Worm (Caenorhabditis elegans) whole organism, late embryonic: ENCODE results near the gene C46A5.1.

ENCODE experiments used
- C38D4.7 ChIP-seq: fragments of 200-800 bp; sonication (Bioruptor generic); optimal IDR thresholded peaks from 2 replicates; lab custom pipeline; 2018; ENCODE audit warnings: mild to moderate bottlenecking, missing genetic modification characterization, moderate library complexity, missing compliant biosample characterization
- K02D7.2 ChIP-seq: sonication (generic microtip); optimal IDR thresholded peaks from 2 replicates; lab custom pipeline; 2017; ENCODE audit warnings: mild to moderate bottlenecking, missing genetic modification characterization, missing compliant biosample characterization
- Y22D7AL.16 ChIP-seq: sonication (generic microtip); optimal IDR thresholded peaks from 2 replicates; lab custom pipeline; 2016; ENCODE audit warnings: missing genetic modification characterization, missing compliant biosample characterization
- ahr-1 ChIP-seq: sonication (generic microtip); optimal IDR thresholded peaks from 2 replicates; lab custom pipeline; 2016; ENCODE audit warnings: missing genetic modification characterization, missing compliant biosample characterization
- ceh-14 ChIP-seq: sonication (generic microtip); optimal IDR thresholded peaks from 2 replicates; lab custom pipeline; 2016; ENCODE audit warnings: missing genotype, missing genetic modification characterization, missing compliant biosample characterization
- ceh-19 ChIP-seq: fragments of 200-800 bp; sonication (Bioruptor generic); optimal IDR thresholded peaks from 2 replicates; lab custom pipeline; 2018; ENCODE audit warnings: mild to moderate bottlenecking, missing genetic modification characterization, missing compliant biosample characterization
- ceh-22 ChIP-seq: sonication (generic microtip); optimal IDR thresholded peaks from 2 replicates; lab custom pipeline; 2017; ENCODE audit warnings: missing biosample characterization, missing genetic modification characterization
- ceh-30 ChIP-seq: fragments of 150-350 bp; optimal IDR thresholded peaks from 2 replicates; lab custom pipeline; 2014; ENCODE audit warnings: missing biosample characterization, missing genetic modification characterization
- ceh-31 ChIP-seq: sonication (generic microtip); optimal IDR thresholded peaks from 2 replicates; lab custom pipeline; 2016; ENCODE audit warnings: missing genetic modification characterization, missing compliant biosample characterization
- ceh-34 ChIP-seq: sonication (generic microtip); optimal IDR thresholded peaks from 2 replicates; lab custom pipeline; 2016; ENCODE audit warnings: mild to moderate bottlenecking, missing genetic modification characterization, missing compliant biosample characterization
- ceh-9 ChIP-seq: sonication (generic microtip); optimal IDR thresholded peaks from 2 replicates; lab custom pipeline; 2016; ENCODE audit warnings: mild to moderate bottlenecking, missing genetic modification characterization, inconsistent platforms, missing compliant biosample characterization
- che-1 ChIP-seq: sonication (generic microtip); optimal IDR thresholded peaks from 2 replicates; lab custom pipeline; 2016; ENCODE audit warnings: mild to moderate bottlenecking, missing genetic modification characterization, missing compliant biosample characterization
- dmd-4 ChIP-seq: sonication (generic microtip); optimal IDR thresholded peaks from 2 replicates; lab custom pipeline; 2016; ENCODE audit warnings: borderline replicate concordance, missing genetic modification characterization, missing compliant biosample characterization
- dve-1 ChIP-seq: sonication (generic microtip); optimal IDR thresholded peaks from 2 replicates; lab custom pipeline; 2017; ENCODE audit warnings: antibody characterized with exemption, mild to moderate bottlenecking, missing genetic modification characterization, missing compliant biosample characterization
- fax-1 ChIP-seq: sonication (generic microtip); optimal IDR thresholded peaks from 2 replicates; lab custom pipeline; 2016; ENCODE audit warnings: missing genotype, missing genetic modification characterization, missing compliant biosample characterization
- gmeb-2 ChIP-seq: sonication (generic microtip); optimal IDR thresholded peaks from 2 replicates; lab custom pipeline; 2016; ENCODE audit warnings: missing genetic modification characterization, inconsistent platforms, missing compliant biosample characterization
- hlh-13 ChIP-seq: fragments of 200-800 bp; sonication (Bioruptor generic); optimal IDR thresholded peaks from 2 replicates; lab custom pipeline; 2018; ENCODE audit warnings: mild to moderate bottlenecking, missing genetic modification characterization, missing compliant biosample characterization
- hlh-15 ChIP-seq: sonication (generic microtip); optimal IDR thresholded peaks from 2 replicates; lab custom pipeline; 2016; ENCODE audit warnings: missing genetic modification characterization, missing compliant biosample characterization
- hlh-30 ChIP-seq: sonication (generic microtip); optimal IDR thresholded peaks from 2 replicates; lab custom pipeline; 2017; ENCODE audit warnings: antibody characterized with exemption, missing genetic modification characterization, missing compliant biosample characterization; ENCODE audit not compliant: insufficient read depth
- hlh-8 ChIP-seq: sonication (generic microtip); optimal IDR thresholded peaks from 2 replicates; lab custom pipeline; 2016; ENCODE audit warnings: missing genotype, missing genetic modification characterization, missing compliant biosample characterization
- lim-6 ChIP-seq: sonication (generic microtip); optimal IDR thresholded peaks from 2 replicates; lab custom pipeline; 2016; ENCODE audit warnings: missing genetic modification characterization, missing compliant biosample characterization
- lin-11 ChIP-seq: fragments of 200-800 bp; sonication (Bioruptor generic); optimal IDR thresholded peaks from 2 replicates; lab custom pipeline; 2018; ENCODE audit warnings: mild to moderate bottlenecking, missing genetic modification characterization, missing compliant biosample characterization
- mec-3 ChIP-seq: sonication (generic microtip); optimal IDR thresholded peaks from 2 replicates; lab custom pipeline; 2016; ENCODE audit warnings: borderline replicate concordance, missing genetic modification characterization, missing compliant biosample characterization
- nfya-1 ChIP-seq: sonication (generic microtip); optimal IDR thresholded peaks from 2 replicates; lab custom pipeline; 2017; ENCODE audit warnings: missing genetic modification characterization, mild to moderate bottlenecking, missing compliant biosample characterization, antibody characterized with exemption, moderate library complexity
- nhr-11 ChIP-seq: fragments of 150-350 bp; optimal IDR thresholded peaks from 2 replicates; lab custom pipeline; 2014; ENCODE audit warnings: missing biosample characterization, missing genetic modification characterization
- pag-3 ChIP-seq: sonication (generic microtip); optimal IDR thresholded peaks from 2 replicates; lab custom pipeline; 2016; ENCODE audit warnings: missing compliant biosample characterization, missing genetic modification characterization, borderline replicate concordance
- pha-2 ChIP-seq: sonication (generic microtip); optimal IDR thresholded peaks from 2 replicates; lab custom pipeline; 2017; ENCODE audit warnings: mild to moderate bottlenecking, missing genetic modification characterization, missing compliant biosample characterization
- pha-4 ChIP-seq: fragments of 150-350 bp; optimal IDR thresholded peaks from 2 replicates; lab custom pipeline; 2018; ENCODE audit warnings: missing biosample characterization, missing genetic modification reagents, missing genetic modification characterization
- pros-1 ChIP-seq: fragments of 150-350 bp; optimal IDR thresholded peaks from 2 replicates; lab custom pipeline; 2014; ENCODE audit warnings: missing biosample characterization, missing genetic modification reagents, missing genetic modification characterization
- rnt-1 ChIP-seq: sonication (generic microtip); optimal IDR thresholded peaks from 2 replicates; lab custom pipeline; 2016; ENCODE audit warnings: missing genetic modification characterization, missing compliant biosample characterization
- sdc-2 ChIP-seq: sonication (generic microtip); optimal IDR thresholded peaks from 2 replicates; lab custom pipeline; 2016; ENCODE audit warnings: missing genotype, missing genetic modification characterization, missing compliant biosample characterization
- sox-4 ChIP-seq: sonication (generic microtip); optimal IDR thresholded peaks from 2 replicates; lab custom pipeline; 2017; ENCODE audit warnings: mild to moderate bottlenecking, missing genetic modification characterization, inconsistent platforms, missing compliant biosample characterization
- syd-9 ChIP-seq: sonication (generic microtip); optimal IDR thresholded peaks from 2 replicates; lab custom pipeline; 2016; ENCODE audit warnings: mild to moderate bottlenecking, missing genetic modification characterization, moderate library complexity, missing compliant biosample characterization
- ttx-3 ChIP-seq: sonication (generic microtip); optimal IDR thresholded peaks from 2 replicates; lab custom pipeline; 2016; ENCODE audit warnings: missing genetic modification reagents, missing genetic modification characterization, missing compliant biosample characterization
- unc-42 ChIP-seq: sonication (generic microtip); optimal IDR thresholded peaks from 2 replicates; lab custom pipeline; 2016; ENCODE audit warnings: missing genotype, missing genetic modification characterization, missing compliant biosample characterization
- unc-55 ChIP-seq: sonication (generic microtip); optimal IDR thresholded peaks from 2 replicates; lab custom pipeline; 2017; ENCODE audit warnings: missing biosample characterization, missing genetic modification reagents, missing genetic modification characterization
- zip-5 ChIP-seq: sonication (generic microtip); optimal IDR thresholded peaks from 2 replicates; lab custom pipeline; 2016; ENCODE audit warnings: missing genetic modification characterization, missing compliant biosample characterization
- ztf-16 ChIP-seq: sonication (generic microtip); optimal IDR thresholded peaks from 2 replicates; lab custom pipeline; 2017; ENCODE audit warnings: missing genetic modification characterization, missing compliant biosample characterization

The C46A5.1 gene

DNA sequence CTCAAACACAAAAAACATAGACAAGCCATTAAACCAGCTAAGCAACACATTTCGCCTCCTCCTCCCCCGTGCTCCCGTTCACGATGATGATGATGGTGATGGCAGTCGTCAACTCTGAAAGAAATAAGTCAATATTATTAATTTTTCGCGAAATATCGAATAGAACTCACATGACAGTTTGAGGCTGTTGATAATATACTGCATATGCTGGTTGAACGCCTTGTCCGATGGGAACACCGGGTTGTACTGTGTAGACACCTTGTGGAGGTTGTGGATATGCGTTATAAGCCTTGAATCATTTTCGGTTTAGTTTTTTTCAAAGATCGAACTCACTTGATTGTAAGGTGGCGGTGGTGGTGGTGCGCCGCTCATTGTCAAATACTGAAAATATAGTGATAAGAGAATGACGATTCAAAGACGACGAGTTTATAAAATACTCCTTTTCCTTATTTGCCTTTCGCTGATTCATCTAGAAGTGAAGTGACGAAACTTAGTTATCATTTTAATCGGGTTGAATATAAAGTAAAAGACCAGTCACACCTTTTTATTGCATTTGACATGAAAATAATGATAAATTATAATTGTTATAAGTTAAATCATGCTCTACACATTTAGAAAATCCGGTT, 28.2 kb downstream of the C46A5.1 start, which contains the start of gene C33H5.13:
TSS of gene C33H5.13 (minus strand) at position 443 of the 626 bp plus-strand sequence.
- TF ChIP-seq pros-1 (tag; lab: Kevin White, UChicago) (no peak), fax-1 (tag; lab: Kevin White, UChicago) (no peak), zip-5 (tag; lab: Kevin White, UChicago) (no peak), ceh-14 (tag; lab: Kevin White, UChicago) (no peak), mec-3 (no peak), hlh-15 (tag; lab: Kevin White, UChicago) (no peak), ceh-30 (tag; lab: Kevin White, UChicago) (no peak), ttx-3 (tag; lab: Kevin White, UChicago) (no peak), rnt-1 (no peak)

DNA sequence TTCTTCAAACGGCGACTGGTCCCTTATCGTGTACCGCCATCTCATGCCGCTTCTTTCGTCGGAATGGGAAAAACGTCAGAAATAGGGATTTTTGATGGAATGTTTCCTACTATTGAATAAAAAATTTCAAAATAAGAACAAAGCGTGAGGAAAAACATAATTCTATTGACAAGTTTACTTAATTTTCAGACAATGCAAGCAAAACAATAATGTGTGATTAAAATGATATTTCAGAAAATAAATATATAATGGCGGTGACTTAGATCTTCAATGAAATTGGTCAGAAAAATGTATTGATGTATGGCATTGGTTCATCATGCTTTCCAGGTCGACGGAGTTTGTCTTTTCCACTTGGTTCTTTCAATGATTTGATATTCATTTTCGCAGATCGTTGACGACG, 31.0 kb downstream of the C46A5.1 start, which contains the start of gene ntp-1:
TSS of gene ntp-1 (minus strand) at position 101 of the 400 bp plus-strand sequence.
- TF ChIP-seq nhr-11 (tag; lab: Kevin White, UChicago): no peak
- no peak for TF ChIP-seq Y22D7AL.16 (tag; lab: Kevin White, UChicago)
- no peak for TF ChIP-seq K02D7.2 (tag; lab: Kevin White, UChicago)
- no peak for TF ChIP-seq hlh-30 (tag; lab: Kevin White, UChicago)
- TF ChIP-seq hlh-8 (tag; lab: Kevin White, UChicago): no peak
- no peak for TF ChIP-seq syd-9
- TF ChIP-seq ceh-31 (tag; lab: Kevin White, UChicago): no peak
- no peak for TF ChIP-seq ceh-22 (tag; lab: Kevin White, UChicago)
- TF ChIP-seq dve-1: no peak
- TF ChIP-seq unc-55: no peak
- no peak for TF ChIP-seq ceh-34
- TF ChIP-seq sdc-2 (tag; lab: Kevin White, UChicago): no peak

DNA sequence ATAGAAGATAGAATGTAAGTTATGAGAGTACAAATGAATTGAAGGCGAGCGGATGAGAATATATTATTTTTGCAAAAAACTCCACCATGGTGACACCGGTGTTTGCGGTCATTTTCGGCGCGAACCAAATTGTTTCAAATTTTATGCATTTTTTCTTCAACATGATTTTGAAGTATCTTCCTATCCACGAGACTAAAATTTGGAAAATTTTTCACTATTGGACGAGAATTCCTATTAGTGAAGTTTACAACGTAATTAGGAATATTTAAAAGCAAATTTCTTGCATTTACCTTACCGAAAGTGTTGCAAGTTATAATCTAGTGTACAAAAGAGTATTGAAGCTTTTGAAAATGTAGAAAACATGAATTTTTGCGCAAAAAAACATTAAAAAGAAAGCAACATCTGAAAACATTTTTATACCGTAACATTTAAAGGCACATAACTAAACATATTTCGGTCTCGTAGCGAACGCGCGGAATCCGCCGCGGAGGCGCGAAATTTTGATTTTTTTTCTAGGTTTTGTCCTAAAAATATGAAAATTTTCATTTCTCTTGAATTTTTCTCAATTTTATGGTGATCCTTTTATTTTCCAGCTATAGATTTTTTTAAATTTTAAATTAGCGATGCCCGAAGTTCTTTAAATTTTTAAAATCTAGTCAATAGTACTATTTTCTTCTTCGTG, 32.8 kb downstream of the C46A5.1 start, which contains the start of gene sgo-1:
TSS of gene sgo-1 (minus strand) at position 51 of the 682 bp plus-strand sequence.
- TF ChIP-seq pag-3 (tag; lab: Kevin White, UChicago) (no peak), lim-6 (tag; lab: Kevin White, UChicago) (no peak), ceh-14 (tag; lab: Kevin White, UChicago) (no peak), Y22D7AL.16 (tag; lab: Kevin White, UChicago) (no peak), che-1 (tag; lab: Kevin White, UChicago) (no peak), gmeb-2 (tag; lab: Kevin White, UChicago) (no peak), lin-11 (tag; lab: Kevin White, UChicago) (no peak), pha-2 (tag; lab: Kevin White, UChicago) (no peak), dmd-4 (tag; lab: Kevin White, UChicago) (no peak), syd-9 (no peak)

DNA sequence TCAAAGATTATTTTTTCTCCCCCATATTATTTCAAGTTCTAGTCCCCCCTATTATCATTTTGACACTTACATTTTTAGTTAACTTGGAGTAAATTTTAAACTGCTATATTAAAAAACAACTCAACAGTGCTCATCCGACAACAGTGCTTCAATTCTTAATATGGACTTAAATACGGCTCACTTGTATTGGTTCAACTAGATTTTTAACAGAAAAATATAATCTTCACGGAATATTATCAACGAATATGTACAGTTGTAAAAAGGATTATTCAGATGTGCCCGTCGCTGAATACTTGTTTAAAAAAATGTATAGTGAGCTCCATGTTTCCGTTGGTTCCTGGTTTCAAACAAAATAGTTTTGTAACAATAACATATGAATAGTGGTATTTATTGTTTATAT, 36.6 kb downstream of the C46A5.1 start:
- TF ChIP-seq hlh-13 (GFP tag; lab: Kevin White, UChicago) (no peak), unc-55 (no peak), nhr-11 (tag; lab: Kevin White, UChicago) (no peak), C38D4.7 (GFP tag; lab: Kevin White, UChicago) (no peak), unc-42 (tag; lab: Kevin White, UChicago) (no peak), pha-2 (tag; lab: Kevin White, UChicago) (no peak), ztf-16 (tag; lab: Kevin White, UChicago) (no peak), K02D7.2 (tag; lab: Kevin White, UChicago) (no peak), fax-1 (tag; lab: Kevin White, UChicago) (no peak), ceh-19 (GFP tag; lab: Kevin White, UChicago) (no peak), sdc-2 (tag; lab: Kevin White, UChicago) (no peak), Y22D7AL.16 (tag; lab: Kevin White, UChicago) (no peak), ceh-14 (tag; lab: Kevin White, UChicago) (no peak), ttx-3 (tag; lab: Kevin White, UChicago) (no peak), sox-4 (tag; lab: Kevin White, UChicago) (no peak), ahr-1 (tag; lab: Kevin White, UChicago) (no peak), nfya-1 (tag; lab: Kevin White, UChicago) (no peak), hlh-15 (tag; lab: Kevin White, UChicago) (no peak), ceh-9 (tag; lab: Kevin White, UChicago) (no peak), pha-4 (tag; lab: Kevin White, UChicago) (no peak)
